Worm (Caenorhabditis elegans) whole organism, early embryonic: Measurements from ENCODE around the gene mboa-1.

ENCODE experiments used
- ama-1 ChIP-seq: fragments of 150-350 bp; optimal IDR thresholded peaks from 2 replicates; lab custom pipeline; 2014
- ceh-36 ChIP-seq: sonication (generic microtip); optimal IDR thresholded peaks from 2 replicates; lab custom pipeline; 2016; ENCODE audit warnings: missing genetic modification characterization, inconsistent platforms, missing compliant biosample characterization
- ets-7 ChIP-seq: sonication (generic microtip); optimal IDR thresholded peaks from 2 replicates; lab custom pipeline; 2016; ENCODE audit warnings: missing genotype, missing genetic modification characterization, missing compliant biosample characterization
- hnd-1 ChIP-seq: sonication (generic microtip); optimal IDR thresholded peaks from 2 replicates; lab custom pipeline; 2016; ENCODE audit warnings: missing genetic modification characterization, missing compliant biosample characterization

ce11 chrX:16067984-16068383 is 37.4 kb downstream of the mboa-1 start:
- TF ChIP-seq ama-1 (lab: Kevin White, UChicago) = no peak
- TF ChIP-seq ceh-36 = no peak
- no peak for TF ChIP-seq hnd-1 (tag; lab: Kevin White, UChicago)
- no peak for TF ChIP-seq ets-7
